Worm (Caenorhabditis elegans) whole organism, early embryonic: ENCODE measurements around the gene F38A6.5.

Experiments used
- B0310.2 ChIP-seq: sonication (generic microtip); optimal IDR thresholded peaks from 2 replicates; lab custom pipeline; 2016; ENCODE audit warnings: mild to moderate bottlenecking, missing genetic modification characterization, missing compliant biosample characterization
- F13C5.2 ChIP-seq: sonication (generic microtip); optimal IDR thresholded peaks from 2 replicates; lab custom pipeline; 2017; ENCODE audit warnings: mild to moderate bottlenecking, missing genetic modification characterization, inconsistent platforms, missing compliant biosample characterization
- aly-1 ChIP-seq: sonication (generic microtip); optimal IDR thresholded peaks from 2 replicates; lab custom pipeline; 2016; ENCODE audit warnings: missing genetic modification characterization, missing compliant biosample characterization
- ama-1 ChIP-seq: fragments of 150-350 bp; optimal IDR thresholded peaks from 2 replicates; lab custom pipeline; 2014
- ceh-13 ChIP-seq: fragments of 200-800 bp; sonication (Bioruptor generic); optimal IDR thresholded peaks from 2 replicates; lab custom pipeline; 2018; ENCODE audit warnings: mild to moderate bottlenecking, missing genetic modification characterization, missing compliant biosample characterization
- ceh-36 ChIP-seq: sonication (generic microtip); optimal IDR thresholded peaks from 2 replicates; lab custom pipeline; 2016; ENCODE audit warnings: missing genetic modification characterization, inconsistent platforms, missing compliant biosample characterization
- ets-7 ChIP-seq: sonication (generic microtip); optimal IDR thresholded peaks from 2 replicates; lab custom pipeline; 2016; ENCODE audit warnings: missing genotype, missing genetic modification characterization, missing compliant biosample characterization
- flt-1 ChIP-seq: fragments of 200-800 bp; sonication (Bioruptor generic); IDR thresholded peaks from 2 replicates; pipeline ENCODE4 v1.3.6; 2022; ENCODE audit warnings: missing genetic modification characterization, missing compliant biosample characterization
- hmbx-1 ChIP-seq: sonication (generic microtip); optimal IDR thresholded peaks from 2 replicates; lab custom pipeline; 2016; ENCODE audit warnings: mild to moderate bottlenecking, missing genetic modification characterization, missing compliant biosample characterization
- hmg-4 ChIP-seq: fragments of 200-800 bp; sonication (Bioruptor generic); optimal IDR thresholded peaks from 2 replicates; lab custom pipeline; 2018; ENCODE audit warnings: mild to moderate bottlenecking, missing genetic modification characterization, missing compliant biosample characterization
- hnd-1 ChIP-seq: sonication (generic microtip); optimal IDR thresholded peaks from 2 replicates; lab custom pipeline; 2016; ENCODE audit warnings: missing genetic modification characterization, missing compliant biosample characterization
- pes-1 ChIP-seq: fragments of 200-800 bp; sonication (Bioruptor generic); IDR thresholded peaks from 2 replicates; pipeline ENCODE4 v1.3.6; 2022; ENCODE audit warnings: missing genetic modification reagents, missing genetic modification characterization, missing compliant biosample characterization
- scrt-1 ChIP-seq: fragments of 200-800 bp; sonication (Bioruptor generic); IDR thresholded peaks from 2 replicates; pipeline ENCODE4 v1.3.6; 2022; ENCODE audit warnings: missing genetic modification characterization, missing compliant biosample characterization
- sea-1 ChIP-seq: fragments of 200-800 bp; sonication (Bioruptor generic); conservative IDR thresholded peaks from 2 replicates; pipeline ENCODE4 v1.3.6; 2022; ENCODE audit warnings: missing genetic modification characterization, missing compliant biosample characterization
- tbx-11 ChIP-seq: fragments of 200-800 bp; sonication (Bioruptor generic); IDR thresholded peaks from 2 replicates; pipeline ENCODE4 v1.3.6; 2022; ENCODE audit warnings: missing genetic modification characterization, missing compliant biosample characterization
- tbx-37 ChIP-seq: fragments of 200-800 bp; sonication (Bioruptor generic); conservative IDR thresholded peaks from 2 replicates; pipeline ENCODE4 v1.3.6; 2022; ENCODE audit warnings: missing genetic modification reagents, missing genetic modification characterization, missing compliant biosample characterization
- tra-4 ChIP-seq: sonication (generic microtip); optimal IDR thresholded peaks from 2 replicates; lab custom pipeline; 2017; ENCODE audit warnings: missing genetic modification characterization, missing compliant biosample characterization

The F38A6.5 gene

DNA sequence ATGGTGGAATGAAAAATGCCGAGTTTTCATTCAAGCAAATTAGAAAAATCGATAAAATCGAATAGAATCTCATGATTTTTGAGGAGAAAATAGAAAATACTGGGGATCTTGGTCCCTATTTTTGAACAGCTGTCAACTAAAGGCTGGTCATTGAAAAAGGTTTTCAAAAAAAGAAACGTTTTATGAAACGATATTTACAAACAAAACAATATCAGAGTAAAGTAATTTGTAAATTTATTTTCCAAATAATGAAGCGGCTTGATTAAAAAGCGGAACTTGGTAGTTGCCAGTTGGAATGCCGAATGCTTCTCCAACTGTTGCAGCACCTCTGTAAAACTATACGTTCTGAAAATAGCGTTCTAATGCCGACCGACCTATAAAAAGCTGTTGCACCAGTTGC lies at the start of gene F38A6.5:
Gene F38A6.5, minus strand, starts transcription at position 101 of the 400 bp plus-strand sequence.
- TF ChIP-seq ceh-36 (tag; lab: Kevin White, UChicago) (no peak), tbx-37 (GFP tag; lab: Robert Waterston, UW) (no peak), sea-1 (GFP tag; lab: Robert Waterston, UW) (no peak), ama-1 (no peak), pes-1 (no peak), B0310.2 (tag; lab: Kevin White, UChicago) (no peak), tbx-11 (GFP tag; lab: Robert Waterston, UW) (no peak)

DNA sequence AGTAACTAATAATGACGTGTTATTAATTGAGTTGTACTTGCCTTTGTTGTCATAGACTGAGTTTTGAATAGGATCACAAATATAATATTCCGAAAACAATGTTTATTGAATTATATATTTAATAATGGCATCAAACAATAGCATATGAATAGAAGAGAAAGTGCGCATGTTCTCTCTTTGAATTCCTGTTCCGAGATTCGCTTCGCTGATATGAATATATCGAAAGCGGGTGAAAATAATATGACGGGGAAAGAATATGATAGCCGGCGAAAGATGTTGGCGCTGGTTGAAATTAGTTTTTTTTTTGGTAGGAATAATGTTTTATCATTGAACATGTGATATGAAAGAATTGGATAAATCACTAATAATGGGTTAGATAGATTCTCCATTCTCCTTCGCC lies 46.5 kb upstream of the F38A6.5 start, which contains the start of gene T03D8.6:
Gene T03D8.6, minus strand, starts transcription at position 298 of the 400 bp plus-strand sequence.
- no peak for TF ChIP-seq aly-1 (tag; lab: Kevin White, UChicago)
- TF ChIP-seq ama-1 = no peak
- TF ChIP-seq hmg-4 (GFP tag; lab: Kevin White, UChicago) = no peak
- TF ChIP-seq tra-4 (tag; lab: Kevin White, UChicago) = no peak
- TF ChIP-seq B0310.2 (tag; lab: Kevin White, UChicago) = no peak
- TF ChIP-seq F13C5.2 (tag; lab: Kevin White, UChicago) = no peak

DNA sequence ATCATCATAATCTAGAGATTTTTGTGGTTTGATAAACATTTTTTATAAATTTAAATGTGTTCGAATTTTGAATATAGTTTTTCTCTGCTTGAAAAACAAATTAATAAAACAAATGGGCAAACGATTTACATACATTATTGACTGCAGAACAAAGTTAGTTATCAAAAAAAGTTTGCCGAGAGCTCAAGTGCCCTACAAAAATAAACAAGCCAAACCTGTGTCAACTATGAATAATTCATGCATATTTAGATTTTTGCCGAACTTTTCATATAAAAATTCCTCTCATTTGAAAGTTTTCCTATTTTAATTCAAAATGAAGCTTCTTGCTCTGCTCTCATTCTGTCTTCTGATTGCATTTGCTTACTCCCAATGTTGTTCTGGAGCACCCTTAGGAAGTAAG lies 42.3 kb upstream of the F38A6.5 start, which contains the start of gene sshk-1:
Gene sshk-1, plus strand, starts transcription at position 301 of the 400 bp plus-strand sequence.
- no peak for TF ChIP-seq tbx-11 (GFP tag; lab: Robert Waterston, UW)
- TF ChIP-seq ceh-36 (tag; lab: Kevin White, UChicago) = no peak
- no peak for TF ChIP-seq ama-1
- no peak for TF ChIP-seq B0310.2 (tag; lab: Kevin White, UChicago)
- TF ChIP-seq ceh-13 (GFP tag; lab: Kevin White, UChicago) = no peak
- no peak for TF ChIP-seq F13C5.2 (tag; lab: Kevin White, UChicago)
- no peak for TF ChIP-seq flt-1 (GFP tag; lab: Robert Waterston, UW)
- TF ChIP-seq hnd-1 (tag; lab: Kevin White, UChicago) = no peak
- TF ChIP-seq hmbx-1 (tag; lab: Kevin White, UChicago) = no peak
- no peak for TF ChIP-seq pes-1
- TF ChIP-seq aly-1 (tag; lab: Kevin White, UChicago) = no peak
- no peak for TF ChIP-seq sea-1 (GFP tag; lab: Robert Waterston, UW)
- TF ChIP-seq tra-4 (tag; lab: Kevin White, UChicago) = no peak
- TF ChIP-seq hmg-4 (GFP tag; lab: Kevin White, UChicago) = no peak
- TF ChIP-seq ets-7 (tag; lab: Kevin White, UChicago) = no peak
- TF ChIP-seq tbx-37 (GFP tag; lab: Robert Waterston, UW) = no peak
- TF ChIP-seq scrt-1 (GFP tag; lab: Robert Waterston, UW) = no peak

DNA sequence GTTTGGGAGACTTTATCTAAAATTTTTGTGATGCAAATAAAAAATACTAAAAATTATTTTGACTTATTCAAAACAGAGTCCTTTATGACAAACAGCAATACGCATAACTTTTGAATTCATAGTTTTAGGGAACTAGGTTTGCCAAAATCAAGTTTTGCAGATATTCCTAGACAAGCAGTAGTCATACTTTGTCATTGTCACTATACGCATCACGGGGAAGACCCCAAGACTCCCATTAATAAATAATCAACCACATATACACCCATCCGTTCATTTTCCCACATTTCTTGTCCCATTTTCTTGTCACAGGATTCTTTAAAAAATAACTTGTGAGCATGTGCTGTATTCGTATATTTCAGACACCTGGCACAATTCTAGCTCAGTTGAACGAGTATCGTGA lies 40.9 kb upstream of the F38A6.5 start, which contains the start of gene Y44A6D.7:
Gene Y44A6D.7, plus strand, starts transcription at position 301 of the 400 bp plus-strand sequence.
- no peak for TF ChIP-seq tbx-37 (GFP tag; lab: Robert Waterston, UW)
- TF ChIP-seq hmg-4 (GFP tag; lab: Kevin White, UChicago) = no peak
- TF ChIP-seq F13C5.2 (tag; lab: Kevin White, UChicago) = no peak
- no peak for TF ChIP-seq tbx-11 (GFP tag; lab: Robert Waterston, UW)
- TF ChIP-seq aly-1 (tag; lab: Kevin White, UChicago) = no peak
- no peak for TF ChIP-seq ceh-13 (GFP tag; lab: Kevin White, UChicago)
- no peak for TF ChIP-seq scrt-1 (GFP tag; lab: Robert Waterston, UW)
- TF ChIP-seq pes-1 = no peak
- no peak for TF ChIP-seq hnd-1 (tag; lab: Kevin White, UChicago)
- no peak for TF ChIP-seq sea-1 (GFP tag; lab: Robert Waterston, UW)
- no peak for TF ChIP-seq ceh-36 (tag; lab: Kevin White, UChicago)
- no peak for TF ChIP-seq tra-4 (tag; lab: Kevin White, UChicago)
- no peak for TF ChIP-seq ama-1
- no peak for TF ChIP-seq hmbx-1 (tag; lab: Kevin White, UChicago)

DNA sequence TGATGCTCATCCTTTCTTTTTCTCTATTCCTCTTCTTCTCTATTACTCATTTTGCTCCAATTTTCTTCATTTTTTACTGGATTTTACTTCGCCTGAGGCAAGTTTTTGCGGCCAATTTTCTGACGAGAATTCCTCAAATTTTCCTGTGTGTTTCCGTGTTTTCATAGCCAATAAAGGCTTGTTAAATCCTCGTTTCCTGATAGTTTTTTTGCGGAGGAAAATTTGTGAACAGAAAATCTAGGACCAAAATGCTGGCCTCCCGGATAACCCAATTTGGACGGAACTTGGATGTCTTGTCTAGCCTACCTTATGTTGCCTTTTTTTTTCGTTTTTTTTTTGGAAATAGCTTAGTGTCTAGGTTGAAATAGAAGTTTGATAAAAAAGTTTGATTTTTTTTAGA lies 40.1 kb upstream of the F38A6.5 start:
- no peak for TF ChIP-seq scrt-1 (GFP tag; lab: Robert Waterston, UW)
- no peak for TF ChIP-seq sea-1 (GFP tag; lab: Robert Waterston, UW)
- TF ChIP-seq aly-1 (tag; lab: Kevin White, UChicago) = no peak
- no peak for TF ChIP-seq tbx-37 (GFP tag; lab: Robert Waterston, UW)
- no peak for TF ChIP-seq flt-1 (GFP tag; lab: Robert Waterston, UW)
- no peak for TF ChIP-seq ets-7 (tag; lab: Kevin White, UChicago)
- no peak for TF ChIP-seq hmbx-1 (tag; lab: Kevin White, UChicago)
- TF ChIP-seq B0310.2 (tag; lab: Kevin White, UChicago) = no peak
- no peak for TF ChIP-seq pes-1
- TF ChIP-seq hmg-4 (GFP tag; lab: Kevin White, UChicago) = no peak
- TF ChIP-seq hnd-1 (tag; lab: Kevin White, UChicago) = no peak
- TF ChIP-seq F13C5.2 (tag; lab: Kevin White, UChicago) = no peak
- TF ChIP-seq ceh-13 (GFP tag; lab: Kevin White, UChicago) = no peak
- no peak for TF ChIP-seq ceh-36 (tag; lab: Kevin White, UChicago)
- no peak for TF ChIP-seq tra-4 (tag; lab: Kevin White, UChicago)
- TF ChIP-seq tbx-11 (GFP tag; lab: Robert Waterston, UW) = no peak
- TF ChIP-seq ama-1 = no peak

DNA sequence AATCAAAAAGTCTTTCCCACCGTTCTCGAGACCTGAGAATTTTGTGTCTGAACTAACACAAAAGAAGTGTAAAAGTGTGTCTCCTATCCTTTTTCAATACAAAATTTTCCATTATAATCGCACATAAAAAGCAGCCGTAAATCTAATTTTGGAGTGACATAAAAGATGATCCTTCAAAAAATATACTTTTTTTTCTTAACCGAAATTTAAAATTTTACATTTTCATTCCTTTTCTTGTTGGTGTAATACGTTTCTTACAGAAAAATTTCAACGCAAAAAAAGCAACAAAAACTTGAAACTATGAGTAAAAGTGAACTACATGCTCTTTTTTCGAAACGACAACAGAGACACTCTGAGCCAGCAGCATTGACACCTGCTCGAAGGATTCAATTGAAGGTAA lies 33.5 kb upstream of the F38A6.5 start, which contains the start of gene Y44A6D.6:
Gene Y44A6D.6, plus strand, starts transcription at position 301 of the 400 bp plus-strand sequence.
- no peak for TF ChIP-seq ceh-36 (tag; lab: Kevin White, UChicago)
- TF ChIP-seq tbx-37 (GFP tag; lab: Robert Waterston, UW) = no peak
- no peak for TF ChIP-seq B0310.2 (tag; lab: Kevin White, UChicago)
- TF ChIP-seq flt-1 (GFP tag; lab: Robert Waterston, UW) = no peak
- no peak for TF ChIP-seq ama-1
- TF ChIP-seq hmbx-1 (tag; lab: Kevin White, UChicago) = no peak
- TF ChIP-seq scrt-1 (GFP tag; lab: Robert Waterston, UW) = no peak
- no peak for TF ChIP-seq tbx-11 (GFP tag; lab: Robert Waterston, UW)
- no peak for TF ChIP-seq ets-7 (tag; lab: Kevin White, UChicago)
- TF ChIP-seq sea-1 (GFP tag; lab: Robert Waterston, UW) = no peak
- TF ChIP-seq pes-1 = no peak
- TF ChIP-seq hnd-1 (tag; lab: Kevin White, UChicago) = no peak
- no peak for TF ChIP-seq hmg-4 (GFP tag; lab: Kevin White, UChicago)
- TF ChIP-seq ceh-13 (GFP tag; lab: Kevin White, UChicago) = no peak
